Worm (Caenorhabditis elegans) whole organism, L4 larva: ENCODE measurements around the gene spp-28.

Experiments used
- F37D6.2 ChIP-seq: sonication (generic microtip); optimal IDR thresholded peaks from 2 replicates; lab custom pipeline; 2016; ENCODE audit warnings: mild to moderate bottlenecking, missing genetic modification characterization, missing compliant biosample characterization
- F44E2.7 ChIP-seq: fragments of 200-800 bp; sonication (Bioruptor generic); IDR thresholded peaks from 2 replicates; pipeline ENCODE4 v2.1.2; 2022; ENCODE audit warnings: missing genetic modification characterization, missing compliant biosample characterization
- F49E8.2 ChIP-seq: sonication (generic microtip); optimal IDR thresholded peaks from 2 replicates; lab custom pipeline; 2016; ENCODE audit warnings: missing compliant biosample characterization, mild to moderate bottlenecking, missing genetic modification characterization, borderline replicate concordance
- T26A8.4 ChIP-seq: fragments of 200-800 bp; sonication (Bioruptor generic); IDR thresholded peaks from 2 replicates; pipeline ENCODE4 v1.3.6; 2022; ENCODE audit warnings: missing genetic modification characterization, missing compliant biosample characterization
- Y5F2A.4 ChIP-seq: fragments of 200-800 bp; sonication (Bioruptor generic); optimal IDR thresholded peaks from 2 replicates; lab custom pipeline; 2018; ENCODE audit warnings: mild to moderate bottlenecking, missing genetic modification characterization, missing compliant biosample characterization
- aha-1 ChIP-seq: fragments of 150-350 bp; peaks from one replicate; lab custom pipeline; 2014; ENCODE audit warnings: missing biosample characterization, missing genetic modification characterization
- ama-1 ChIP-seq: fragments of 150-350 bp; optimal IDR thresholded peaks from 2 replicates; lab custom pipeline; 2014; ENCODE audit warnings: inconsistent platforms, mixed read lengths
- ceh-20 ChIP-seq: fragments of 200-800 bp; sonication (Bioruptor generic); IDR thresholded peaks from 2 replicates; pipeline ENCODE4 v1.3.6; 2022; ENCODE audit warnings: missing genetic modification reagents, missing genetic modification characterization, missing compliant biosample characterization
- ceh-28 ChIP-seq: fragments of 150-350 bp; optimal IDR thresholded peaks from 2 replicates; lab custom pipeline; 2014; ENCODE audit warnings: missing biosample characterization, missing genetic modification reagents, missing genetic modification characterization
- ceh-32 ChIP-seq: sonication (generic microtip); optimal IDR thresholded peaks from 2 replicates; lab custom pipeline; 2016; ENCODE audit warnings: mild to moderate bottlenecking, missing genetic modification characterization, missing compliant biosample characterization; ENCODE audit not compliant: poor library complexity
- ceh-62 ChIP-seq: sonication (generic microtip); optimal IDR thresholded peaks from 2 replicates; lab custom pipeline; 2017; ENCODE audit warnings: missing biosample characterization, missing genetic modification characterization
- cey-2 ChIP-seq: sonication (generic microtip); optimal IDR thresholded peaks from 3 replicates; lab custom pipeline; 2017; ENCODE audit warnings: missing genetic modification characterization, mild to moderate bottlenecking, missing compliant biosample characterization, antibody characterized with exemption, borderline replicate concordance; ENCODE audit not compliant: insufficient read depth
- ctbp-1 ChIP-seq: fragments of 200-800 bp; sonication (Bioruptor generic); IDR thresholded peaks from 2 replicates; pipeline ENCODE4 v1.3.6; 2022; ENCODE audit warnings: missing genetic modification reagents, missing genetic modification characterization, missing compliant biosample characterization
- daf-16 ChIP-seq, 3 experiments: sonication (generic microtip); optimal IDR thresholded peaks; 2 replicates each; lab custom pipeline; 2016 to 2017; ENCODE audit warnings: missing genetic modification characterization in 3 of 3, missing genetic modification reagents in 3 of 3, mild to moderate bottlenecking in 2 of 3, missing compliant biosample characterization in 2 of 3, missing biosample characterization in 1 of 3, moderate library complexity in 1 of 3
- daf-8 ChIP-seq: fragments of 200-800 bp; sonication (Bioruptor generic); IDR thresholded peaks from 2 replicates; pipeline ENCODE4 v1.3.6; 2022; ENCODE audit warnings: missing genetic modification characterization, missing compliant biosample characterization
- dmd-8 ChIP-seq: fragments of 200-800 bp; sonication (Bioruptor generic); IDR thresholded peaks from 2 replicates; pipeline ENCODE4 v1.3.6; 2022; ENCODE audit warnings: missing genetic modification characterization, missing compliant biosample characterization
- dmd-9 ChIP-seq: fragments of 200-800 bp; sonication (Bioruptor generic); IDR thresholded peaks from 2 replicates; pipeline ENCODE4 v1.3.6; 2022; ENCODE audit warnings: missing genetic modification reagents, missing genetic modification characterization, missing compliant biosample characterization
- duxl-1 ChIP-seq: sonication (generic microtip); optimal IDR thresholded peaks from 2 replicates; lab custom pipeline; 2016; ENCODE audit warnings: mild to moderate bottlenecking, missing genetic modification characterization, moderate library complexity, missing compliant biosample characterization; ENCODE audit not compliant: poor library complexity
- dve-1 ChIP-seq: sonication (generic microtip); optimal IDR thresholded peaks from 2 replicates; lab custom pipeline; 2017; ENCODE audit warnings: antibody characterized with exemption, mild to moderate bottlenecking, missing genetic modification characterization, missing compliant biosample characterization; ENCODE audit not compliant: insufficient read depth
- egl-43 ChIP-seq: fragments of 200-800 bp; sonication (Bioruptor generic); IDR thresholded peaks from 2 replicates; pipeline ENCODE4 v1.3.6; 2022; ENCODE audit warnings: missing genetic modification reagents, missing genetic modification characterization, missing compliant biosample characterization
- lim-7 ChIP-seq: fragments of 200-800 bp; sonication (Bioruptor generic); IDR thresholded peaks from 2 replicates; pipeline ENCODE4 v1.3.6; 2022; ENCODE audit warnings: missing genetic modification characterization, missing compliant biosample characterization
- lin-29 ChIP-seq: fragments of 200-800 bp; sonication (Bioruptor generic); IDR thresholded peaks from 2 replicates; pipeline ENCODE4 v1.3.6; 2022; ENCODE audit warnings: missing genetic modification reagents, missing genetic modification characterization, missing compliant biosample characterization
- lin-38 ChIP-seq: fragments of 200-800 bp; sonication (Bioruptor generic); IDR thresholded peaks from 2 replicates; pipeline ENCODE4 v1.3.6; 2022; ENCODE audit warnings: missing genetic modification reagents, missing genetic modification characterization, missing compliant biosample characterization
- lin-39 ChIP-seq: fragments of 150-350 bp; optimal IDR thresholded peaks from 2 replicates; lab custom pipeline; 2014; ENCODE audit warnings: missing biosample characterization, missing genetic modification reagents, missing genetic modification characterization
- lir-3 ChIP-seq: sonication (generic microtip); optimal IDR thresholded peaks from 2 replicates; lab custom pipeline; 2016; ENCODE audit warnings: mild to moderate bottlenecking, missing genetic modification characterization, missing compliant biosample characterization
- lsy-2 ChIP-seq, 2 experiments: fragments of 150-350 bp in 1 of 2; sonication (generic microtip) in 1 of 2; optimal IDR thresholded peaks; 2 replicates each; lab custom pipeline; 2014 to 2017; ENCODE audit warnings: missing biosample characterization in 2 of 2, missing genetic modification characterization in 2 of 2
- madf-9 ChIP-seq: fragments of 200-800 bp; sonication (Bioruptor generic); conservative IDR thresholded peaks from 2 replicates; pipeline ENCODE4 v1.3.6; 2022; ENCODE audit warnings: missing genetic modification reagents, missing genetic modification characterization, missing compliant biosample characterization
- mep-1 ChIP-seq: fragments of 150-350 bp; sonication (generic microtip); optimal IDR thresholded peaks from 3 replicates; lab custom pipeline; 2014; ENCODE audit warnings: missing biosample characterization, missing genetic modification characterization
- mes-2 ChIP-seq: sonication (generic microtip); optimal IDR thresholded peaks from 2 replicates; lab custom pipeline; 2016; ENCODE audit warnings: missing genotype, mild to moderate bottlenecking, missing genetic modification characterization, missing compliant biosample characterization; ENCODE audit not compliant: poor library complexity, severe bottlenecking
- mxl-2 ChIP-seq: fragments of 200-800 bp; sonication (Bioruptor generic); conservative IDR thresholded peaks from 2 replicates; pipeline ENCODE4 v1.3.6; 2022; ENCODE audit warnings: missing genetic modification reagents, missing genetic modification characterization, missing compliant biosample characterization
- nhr-11 ChIP-seq: fragments of 150-350 bp; optimal IDR thresholded peaks from 2 replicates; lab custom pipeline; 2014; ENCODE audit warnings: missing biosample characterization, missing genetic modification characterization
- nhr-111 ChIP-seq: fragments of 200-800 bp; sonication (Bioruptor generic); optimal IDR thresholded peaks from 2 replicates; lab custom pipeline; 2018; ENCODE audit warnings: mild to moderate bottlenecking, missing genetic modification characterization, missing compliant biosample characterization
- nhr-25 ChIP-seq: sonication (generic microtip); optimal IDR thresholded peaks from 2 replicates; lab custom pipeline; 2017; ENCODE audit warnings: missing genetic modification characterization, mild to moderate bottlenecking, missing compliant biosample characterization, antibody characterized with exemption, moderate library complexity, borderline replicate concordance; ENCODE audit not compliant: insufficient read depth
- nhr-28 ChIP-seq: fragments of 150-350 bp; optimal IDR thresholded peaks from 2 replicates; lab custom pipeline; 2014; ENCODE audit warnings: missing biosample characterization, missing genetic modification characterization
- nhr-6 ChIP-seq: fragments of 150-350 bp; optimal IDR thresholded peaks from 2 replicates; lab custom pipeline; 2014; ENCODE audit warnings: missing biosample characterization, missing genetic modification characterization
- php-3 ChIP-seq: fragments of 200-800 bp; sonication (Bioruptor generic); IDR thresholded peaks from 2 replicates; pipeline ENCODE4 v1.3.6; 2022; ENCODE audit warnings: missing genetic modification reagents, missing genetic modification characterization, missing compliant biosample characterization
- sdz-12 ChIP-seq: fragments of 200-800 bp; sonication (Bioruptor generic); optimal IDR thresholded peaks from 2 replicates; lab custom pipeline; 2018; ENCODE audit warnings: mild to moderate bottlenecking, missing genetic modification characterization, missing compliant biosample characterization
- set-16 ChIP-seq: fragments of 200-800 bp; sonication (Bioruptor generic); IDR thresholded peaks from 2 replicates; pipeline ENCODE4 v1.3.6; 2022; ENCODE audit warnings: missing genetic modification reagents, missing genetic modification characterization, missing compliant biosample characterization
- skn-1 ChIP-seq: fragments of 150-350 bp; optimal IDR thresholded peaks from 2 replicates; lab custom pipeline; 2014; ENCODE audit warnings: missing biosample characterization, missing genetic modification characterization
- snpc-4 ChIP-seq: fragments of 150-350 bp; optimal IDR thresholded peaks from 2 replicates; lab custom pipeline; 2014; ENCODE audit warnings: missing biosample characterization, missing genetic modification characterization
- spr-3 ChIP-seq: fragments of 200-800 bp; sonication (Bioruptor generic); optimal IDR thresholded peaks from 2 replicates; lab custom pipeline; 2018; ENCODE audit warnings: mild to moderate bottlenecking, missing genetic modification characterization, missing compliant biosample characterization
- unc-39 ChIP-seq: sonication (generic microtip); optimal IDR thresholded peaks from 2 replicates; lab custom pipeline; 2017; ENCODE audit warnings: missing biosample characterization, missing genetic modification characterization
- unc-62 ChIP-seq, 3 experiments: fragments of 150-350 bp in 1 of 3; sonication (generic microtip); optimal IDR thresholded peaks in 2 of 3; peaks in 1 of 3; 1 replicate in 1 of 3; 2 replicates in 2 of 3; lab custom pipeline; 2014 to 2017; ENCODE audit warnings: missing biosample characterization in 3 of 3, missing genetic modification characterization in 3 of 3, missing genetic modification reagents in 3 of 3, missing genotype in 1 of 3
- vab-7 ChIP-seq: fragments of 200-800 bp; sonication (Bioruptor generic); IDR thresholded peaks from 2 replicates; pipeline ENCODE4 v1.3.6; 2022; ENCODE audit warnings: missing genetic modification reagents, missing genetic modification characterization, missing compliant biosample characterization
- zfp-2 ChIP-seq: sonication (generic microtip); optimal IDR thresholded peaks from 2 replicates; lab custom pipeline; 2016; ENCODE audit warnings: mild to moderate bottlenecking, missing genetic modification characterization, missing compliant biosample characterization
- zip-11 ChIP-seq: fragments of 200-800 bp; sonication (Bioruptor generic); IDR thresholded peaks from 2 replicates; pipeline ENCODE4 v1.3.6; 2022; ENCODE audit warnings: missing genetic modification characterization, missing compliant biosample characterization
- ztf-7 ChIP-seq: fragments of 150-350 bp; optimal IDR thresholded peaks from 2 replicates; lab custom pipeline; 2014; ENCODE audit warnings: missing biosample characterization, missing genetic modification characterization

The spp-28 gene

ce11 chrIII:4152309-4152708, 37.8 kb downstream of the spp-28 start:
- TF ChIP-seq mxl-2 (no peak), set-16 (GFP tag; lab: Robert Waterston, UW) (peak; percentile 70), aha-1 (tag; lab: Kevin White, UChicago) (no peak), ztf-7 (tag; lab: Kevin White, UChicago) (no peak)
- TF ChIP-seq, all 104 proteins: peak for 1

- TF ChIP-seq snpc-4 (tag; lab: Kevin White, UChicago), result no peak
- no peak for TF ChIP-seq skn-1 (tag; lab: Kevin White, UChicago)
- no peak for TF ChIP-seq zfp-2 (tag; lab: Kevin White, UChicago)
- no peak for TF ChIP-seq lin-38
- TF ChIP-seq dmd-8 (GFP tag; lab: Robert Waterston, UW), result no peak
- TF ChIP-seq unc-62 (GFP tag; optimal IDR thresholded peaks at IDR 0.05 in 1 of 2; lab: Kevin White, UChicago), result no peak
- no peak for TF ChIP-seq unc-62 (tag; optimal IDR thresholded peaks at IDR 0.05; lab: Kevin White, UChicago)
- no peak for TF ChIP-seq nhr-111
- no peak for TF ChIP-seq cey-2 (tag; lab: Kevin White, UChicago)
- no peak for TF ChIP-seq duxl-1
- TF ChIP-seq vab-7 (GFP tag; lab: Robert Waterston, UW), result no peak
- peak; percentile 27 for TF ChIP-seq dve-1
- no peak for TF ChIP-seq ctbp-1
- no peak for TF ChIP-seq lim-7 (GFP tag; lab: Robert Waterston, UW)
- TF ChIP-seq ceh-62 (tag; lab: Kevin White, UChicago), result no peak
- no peak for TF ChIP-seq nhr-25 (tag; lab: Kevin White, UChicago)
- TF ChIP-seq aha-1 (tag; lab: Kevin White, UChicago), result no peak
- no peak for TF ChIP-seq F37D6.2 (tag; lab: Kevin White, UChicago)
- no peak for TF ChIP-seq ztf-7 (tag; lab: Kevin White, UChicago)
- no peak for TF ChIP-seq zip-11 (GFP tag; lab: Robert Waterston, UW)
- TF ChIP-seq egl-43 (GFP tag; lab: Robert Waterston, UW), result no peak
- peak; percentile 52 for TF ChIP-seq nhr-11 (tag; lab: Kevin White, UChicago)
- TF ChIP-seq daf-16 (GFP tag; optimal IDR thresholded peaks at IDR 0.05; lab: Kevin White, UChicago), result no peak
- no peak for TF ChIP-seq daf-16 (tag; optimal IDR thresholded peaks at IDR 0.05; lab: Kevin White, UChicago)
- TF ChIP-seq dmd-9 (GFP tag; lab: Robert Waterston, UW), result no peak
- no peak for TF ChIP-seq php-3 (GFP tag; lab: Robert Waterston, UW)
- TF ChIP-seq T26A8.4 (GFP tag; lab: Robert Waterston, UW), result no peak
- peak; percentile 27 for TF ChIP-seq F49E8.2 (tag; lab: Kevin White, UChicago)
- no peak for TF ChIP-seq daf-8
- no peak for TF ChIP-seq F44E2.7
- no peak for TF ChIP-seq ceh-28
- TF ChIP-seq mxl-2, result no peak
- TF ChIP-seq ceh-32 (tag; lab: Kevin White, UChicago), result no peak
- peak in 1 of 2 experiments; percentile 57 for TF ChIP-seq lsy-2 (tag; optimal IDR thresholded peaks at IDR 0.05; lab: Kevin White, UChicago)
- no peak for TF ChIP-seq nhr-6 (tag; lab: Kevin White, UChicago)
- peak; percentile 4 for TF ChIP-seq mep-1 (tag; lab: Kevin White, UChicago)
- TF ChIP-seq unc-39 (tag; lab: Kevin White, UChicago), result no peak
- peak; percentile 38 for TF ChIP-seq nhr-28
- TF ChIP-seq Y5F2A.4 (GFP tag; lab: Kevin White, UChicago), result no peak
- no peak for TF ChIP-seq lir-3 (tag; lab: Kevin White, UChicago)
- TF ChIP-seq mes-2 (tag; lab: Kevin White, UChicago), result no peak
- no peak for TF ChIP-seq lin-29 (GFP tag; lab: Robert Waterston, UW)
- TF ChIP-seq sdz-12 (GFP tag; lab: Kevin White, UChicago), result no peak
- TF ChIP-seq madf-9, result no peak
- TF ChIP-seq spr-3 (GFP tag; lab: Kevin White, UChicago), result no peak
- TF ChIP-seq ceh-20, result no peak
- no peak for TF ChIP-seq ama-1 (lab: Kevin White, UChicago)
- no peak for TF ChIP-seq lin-39 (tag; lab: Kevin White, UChicago)
These were observed 38.5 kb downstream of the spp-28 start, which contains the start of the genes wht-3 and har-1 for ce11 chrIII:4151548-4152104. wht-3 (minus strand) TSS chrIII:4151598. har-1 (plus strand) TSS chrIII:4152054.
